Worm (Caenorhabditis elegans) whole organism, mixed stage, embryonic: ENCODE measurements around the gene sup-18.

Experiments used
- M03D4.4 ChIP-seq: sonication (generic microtip); optimal IDR thresholded peaks from 2 replicates; lab custom pipeline; 2017; ENCODE audit warnings: mild to moderate bottlenecking, missing genetic modification characterization, missing compliant biosample characterization
- bed-3 ChIP-seq: fragments of 200-800 bp; sonication (Bioruptor generic); optimal IDR thresholded peaks from 3 replicates; lab custom pipeline; 2018; ENCODE audit warnings: mild to moderate bottlenecking, missing genetic modification characterization, moderate library complexity, missing compliant biosample characterization
- blmp-1 ChIP-seq: fragments of 150-350 bp; optimal IDR thresholded peaks from 2 replicates; lab custom pipeline; 2014; ENCODE audit warnings: missing biosample characterization, missing genetic modification characterization
- ceh-39 ChIP-seq: fragments of 150-350 bp; optimal IDR thresholded peaks from 2 replicates; lab custom pipeline; 2014; ENCODE audit warnings: missing biosample characterization, missing genetic modification characterization
- ceh-43 ChIP-seq: fragments of 200-800 bp; sonication (Bioruptor generic); optimal IDR thresholded peaks from 2 replicates; lab custom pipeline; 2018; ENCODE audit warnings: mild to moderate bottlenecking, missing genetic modification characterization, moderate library complexity, missing compliant biosample characterization
- ceh-83 ChIP-seq: fragments of 200-800 bp; sonication (Bioruptor generic); optimal IDR thresholded peaks from 2 replicates; lab custom pipeline; 2018; ENCODE audit warnings: mild to moderate bottlenecking, missing genetic modification characterization, missing compliant biosample characterization
- ces-1 ChIP-seq: fragments of 150-350 bp; optimal IDR thresholded peaks from 2 replicates; lab custom pipeline; 2014; ENCODE audit warnings: missing biosample characterization, missing genetic modification reagents, missing genetic modification characterization
- drap-1 ChIP-seq: fragments of 200-800 bp; sonication (Bioruptor generic); optimal IDR thresholded peaks from 3 replicates; lab custom pipeline; 2018; ENCODE audit warnings: mild to moderate bottlenecking, missing genetic modification characterization, missing compliant biosample characterization
- elt-1 ChIP-seq: sonication (generic microtip); optimal IDR thresholded peaks from 2 replicates; lab custom pipeline; 2017; ENCODE audit warnings: missing genetic modification characterization, mild to moderate bottlenecking, missing compliant biosample characterization, antibody characterized with exemption, moderate library complexity, borderline replicate concordance; ENCODE audit not compliant: insufficient read depth
- flh-1 ChIP-seq: fragments of 200-800 bp; sonication (Bioruptor generic); optimal IDR thresholded peaks from 2 replicates; lab custom pipeline; 2018; ENCODE audit warnings: mild to moderate bottlenecking, missing genetic modification characterization, moderate library complexity, missing compliant biosample characterization
- ham-2 ChIP-seq: fragments of 200-800 bp; sonication (Bioruptor generic); optimal IDR thresholded peaks from 2 replicates; lab custom pipeline; 2018; ENCODE audit warnings: mild to moderate bottlenecking, missing genetic modification characterization, missing compliant biosample characterization
- hlh-1 ChIP-seq: fragments of 150-350 bp; optimal IDR thresholded peaks from 2 replicates; lab custom pipeline; 2014; ENCODE audit warnings: missing biosample characterization, missing genetic modification reagents, missing genetic modification characterization
- lin-13 ChIP-seq: fragments of 150-350 bp; optimal IDR thresholded peaks from 2 replicates; lab custom pipeline; 2014; ENCODE audit warnings: missing biosample characterization, missing genetic modification characterization
- lin-32 ChIP-seq: fragments of 200-800 bp; sonication (Bioruptor generic); optimal IDR thresholded peaks from 2 replicates; lab custom pipeline; 2018; ENCODE audit warnings: mild to moderate bottlenecking, missing genetic modification characterization, missing compliant biosample characterization
- lsy-2 ChIP-seq: fragments of 150-350 bp; optimal IDR thresholded peaks from 2 replicates; lab custom pipeline; 2014; ENCODE audit warnings: missing biosample characterization, missing genetic modification characterization
- mab-5 ChIP-seq: fragments of 150-350 bp; optimal IDR thresholded peaks from 2 replicates; lab custom pipeline; 2014; ENCODE audit warnings: missing biosample characterization, missing genetic modification characterization
- mep-1 ChIP-seq: fragments of 150-350 bp; optimal IDR thresholded peaks from 2 replicates; lab custom pipeline; 2017; ENCODE audit warnings: missing biosample characterization, missing genetic modification reagents, missing genetic modification characterization, inconsistent platforms
- mls-2 ChIP-seq: sonication (generic microtip); optimal IDR thresholded peaks from 2 replicates; lab custom pipeline; 2016; ENCODE audit warnings: mild to moderate bottlenecking, missing genetic modification characterization, moderate library complexity, missing compliant biosample characterization
- nhr-12 ChIP-seq: fragments of 150-350 bp; optimal IDR thresholded peaks from 2 replicates; lab custom pipeline; 2014; ENCODE audit warnings: missing biosample characterization, missing genetic modification characterization
- nhr-2 ChIP-seq: fragments of 150-350 bp; optimal IDR thresholded peaks from 2 replicates; lab custom pipeline; 2014; ENCODE audit warnings: missing biosample characterization, missing genetic modification characterization
- nhr-237 ChIP-seq: fragments of 150-350 bp; optimal IDR thresholded peaks from 2 replicates; lab custom pipeline; 2014; ENCODE audit warnings: missing biosample characterization, missing genetic modification characterization
- nhr-28 ChIP-seq: fragments of 150-350 bp; optimal IDR thresholded peaks from 2 replicates; lab custom pipeline; 2014; ENCODE audit warnings: missing biosample characterization, missing genetic modification characterization
- nhr-76 ChIP-seq: sonication (generic microtip); optimal IDR thresholded peaks from 2 replicates; lab custom pipeline; 2017; ENCODE audit warnings: missing biosample characterization, missing genetic modification characterization
- pha-4 ChIP-seq: fragments of 150-350 bp; optimal IDR thresholded peaks from 2 replicates; lab custom pipeline; 2018; ENCODE audit warnings: missing biosample characterization, missing genetic modification reagents, missing genetic modification characterization
- sem-2 ChIP-seq: fragments of 200-800 bp; sonication (Bioruptor generic); optimal IDR thresholded peaks from 2 replicates; lab custom pipeline; 2018; ENCODE audit warnings: mild to moderate bottlenecking, missing genetic modification characterization, missing compliant biosample characterization
- snpc-4 ChIP-seq: fragments of 150-350 bp; optimal IDR thresholded peaks from 2 replicates; lab custom pipeline; 2014; ENCODE audit warnings: missing biosample characterization, missing genetic modification characterization
- tbx-8 ChIP-seq: fragments of 200-800 bp; sonication (Bioruptor generic); optimal IDR thresholded peaks from 2 replicates; lab custom pipeline; 2018; ENCODE audit warnings: mild to moderate bottlenecking, missing genetic modification characterization, moderate library complexity, missing compliant biosample characterization
- unc-120 ChIP-seq: sonication (generic microtip); optimal IDR thresholded peaks from 2 replicates; lab custom pipeline; 2017; ENCODE audit warnings: missing genetic modification characterization, missing compliant biosample characterization; ENCODE audit not compliant: poor library complexity, severe bottlenecking
- unc-39 ChIP-seq: fragments of 150-350 bp; optimal IDR thresholded peaks from 2 replicates; lab custom pipeline; 2014; ENCODE audit warnings: missing biosample characterization, missing genetic modification characterization
- unc-62 ChIP-seq: fragments of 150-350 bp; optimal IDR thresholded peaks from 2 replicates; lab custom pipeline; 2014; ENCODE audit warnings: missing biosample characterization, missing genetic modification reagents, missing genetic modification characterization
- zip-8 ChIP-seq: fragments of 150-350 bp; optimal IDR thresholded peaks from 2 replicates; lab custom pipeline; 2014; ENCODE audit warnings: missing biosample characterization, missing genetic modification characterization
- ztf-11 ChIP-seq: fragments of 150-350 bp; optimal IDR thresholded peaks from 2 replicates; lab custom pipeline; 2014; ENCODE audit warnings: missing biosample characterization, missing genetic modification characterization

The sup-18 gene

DNA sequence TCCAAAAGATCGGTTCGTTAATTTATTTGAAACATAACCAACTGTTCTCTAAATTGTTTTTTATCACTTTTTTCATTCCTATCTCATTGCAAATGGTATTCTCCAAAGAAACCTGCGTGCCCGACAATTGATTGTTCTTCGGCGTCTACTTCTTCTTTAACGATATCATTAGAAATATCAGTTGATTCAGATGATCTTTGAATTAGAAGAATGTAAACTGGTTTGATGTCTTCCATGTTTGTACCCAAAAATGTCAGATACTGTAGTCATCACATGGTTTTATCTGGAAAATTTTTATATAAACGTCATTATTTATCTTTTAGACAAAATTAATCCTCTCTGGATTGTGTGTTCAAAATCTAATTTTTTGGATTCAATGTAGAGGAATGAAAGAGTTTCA, 19.0 kb upstream of the sup-18 start:
- TF ChIP-seq unc-62 (GFP tag; lab: Kevin White, UChicago): no peak
- TF ChIP-seq lin-32 (GFP tag; lab: Kevin White, UChicago): no peak
- TF ChIP-seq tbx-8: no peak
- TF ChIP-seq lin-13 (tag; lab: Kevin White, UChicago): no peak
- TF ChIP-seq mab-5 (tag; lab: Kevin White, UChicago): no peak
- TF ChIP-seq elt-1 (tag; lab: Kevin White, UChicago): no peak
- TF ChIP-seq pha-4 (tag; lab: Kevin White, UChicago): no peak
- TF ChIP-seq nhr-76 (tag; lab: Kevin White, UChicago): no peak
- TF ChIP-seq hlh-1: no peak
- no peak for TF ChIP-seq ceh-43 (GFP tag; lab: Kevin White, UChicago)
- no peak for TF ChIP-seq nhr-28 (tag; lab: Kevin White, UChicago)
- TF ChIP-seq drap-1 (GFP tag; lab: Kevin White, UChicago): no peak
- TF ChIP-seq ceh-83: no peak

DNA sequence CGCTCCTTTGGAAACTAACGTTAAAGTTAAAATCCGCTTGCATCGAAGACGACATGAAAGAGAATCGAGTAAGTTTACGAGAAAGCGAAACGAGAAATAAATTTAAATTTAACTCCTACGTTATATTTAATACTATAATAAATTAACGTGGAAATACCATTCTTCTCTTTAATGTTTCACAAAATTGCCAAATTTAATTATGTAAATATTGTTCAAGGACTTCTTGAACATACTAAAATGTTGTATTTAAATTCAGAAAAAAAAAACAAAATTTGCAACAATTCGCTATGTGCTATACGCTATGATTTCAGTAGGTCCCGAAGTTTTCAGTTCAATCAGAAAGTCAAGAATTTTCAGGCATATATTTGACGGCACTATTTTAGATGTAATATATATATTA, 18.2 kb upstream of the sup-18 start, which contains the start of gene ZK688.10:
ZK688.10 (minus strand) TSS at position 101 of the 400 bp plus-strand sequence.
- TF ChIP-seq nhr-237 (tag; lab: Kevin White, UChicago): no peak
- TF ChIP-seq lin-32 (GFP tag; lab: Kevin White, UChicago): no peak
- no peak for TF ChIP-seq flh-1
- TF ChIP-seq zip-8: no peak
- TF ChIP-seq unc-62 (GFP tag; lab: Kevin White, UChicago): no peak
- TF ChIP-seq pha-4 (tag; lab: Kevin White, UChicago): no peak
- no peak for TF ChIP-seq hlh-1
- TF ChIP-seq nhr-76 (tag; lab: Kevin White, UChicago): no peak
- no peak for TF ChIP-seq blmp-1 (tag; lab: Kevin White, UChicago)
- no peak for TF ChIP-seq lin-13 (tag; lab: Kevin White, UChicago)
- TF ChIP-seq unc-120: no peak
- no peak for TF ChIP-seq drap-1 (GFP tag; lab: Kevin White, UChicago)
- TF ChIP-seq ztf-11 (tag; lab: Kevin White, UChicago): no peak
- no peak for TF ChIP-seq bed-3
- TF ChIP-seq sem-2 (GFP tag; lab: Kevin White, UChicago): no peak
- TF ChIP-seq ceh-39: no peak
- no peak for TF ChIP-seq lsy-2 (tag; lab: Kevin White, UChicago)
- no peak for TF ChIP-seq unc-39 (tag; lab: Kevin White, UChicago)
- no peak for TF ChIP-seq snpc-4 (tag; lab: Kevin White, UChicago)
- TF ChIP-seq mep-1 (tag; lab: Kevin White, UChicago): no peak
- TF ChIP-seq, all 35 proteins: peak for 0

ce11 chrIII:7894724-7895123, 16.0 kb upstream of the sup-18 start, which contains the start of gene ZK688.4:
ZK688.4 (plus strand) TSS chrIII:7895024.
- no peak for TF ChIP-seq nhr-12 (tag; lab: Kevin White, UChicago)

DNA sequence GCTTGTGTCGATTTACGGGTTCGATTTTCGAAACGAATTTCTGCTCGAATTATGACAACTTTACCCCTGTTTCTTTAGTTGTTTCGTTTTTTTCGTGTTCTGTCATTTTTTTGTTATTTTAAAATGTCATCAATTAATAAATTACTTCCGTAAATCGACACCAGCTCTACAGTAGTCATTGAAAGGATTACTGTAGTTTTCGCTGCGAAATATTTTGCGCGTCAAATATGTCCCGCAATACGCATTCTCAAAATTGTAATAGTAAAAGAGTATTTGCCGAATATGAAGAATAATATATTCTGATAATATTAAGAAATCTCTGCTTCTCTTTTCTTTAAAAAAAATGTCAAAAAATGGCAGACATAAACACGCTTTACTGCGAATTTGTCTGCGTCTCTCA, 14.5 kb upstream of the sup-18 start:
- TF ChIP-seq ham-2 (GFP tag; lab: Kevin White, UChicago): no peak
- no peak for TF ChIP-seq lsy-2 (tag; lab: Kevin White, UChicago)
- no peak for TF ChIP-seq ces-1 (GFP tag; lab: Kevin White, UChicago)
- no peak for TF ChIP-seq ceh-83
- no peak for TF ChIP-seq flh-1
- TF ChIP-seq nhr-2: no peak
- TF ChIP-seq mls-2 (tag; lab: Kevin White, UChicago): no peak
- no peak for TF ChIP-seq mep-1 (tag; lab: Kevin White, UChicago)
- no peak for TF ChIP-seq nhr-28 (tag; lab: Kevin White, UChicago)

DNA sequence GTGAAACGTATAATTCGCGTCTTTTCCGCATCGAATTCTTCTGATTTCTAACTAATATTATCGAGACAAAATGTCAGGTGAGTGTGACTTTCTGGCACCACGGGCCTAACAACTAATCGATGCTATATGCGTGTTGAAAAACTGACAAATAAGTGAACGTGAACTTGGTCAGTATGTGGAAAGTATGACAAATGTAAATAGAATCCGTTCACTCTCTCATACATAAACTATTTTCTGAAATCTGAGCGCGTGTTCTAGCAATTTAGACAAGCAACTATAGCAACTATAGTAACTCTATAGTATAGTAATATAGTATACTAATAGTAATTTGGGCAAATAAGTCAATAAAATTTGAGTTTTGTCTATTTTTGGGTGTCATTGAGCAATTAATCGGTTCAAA, 13.6 kb upstream of the sup-18 start:
- TF ChIP-seq lin-13 (tag; lab: Kevin White, UChicago) (no peak), ceh-43 (GFP tag; lab: Kevin White, UChicago) (no peak), ces-1 (GFP tag; lab: Kevin White, UChicago) (no peak), ceh-83 (no peak), blmp-1 (tag; lab: Kevin White, UChicago) (no peak), lsy-2 (tag; lab: Kevin White, UChicago) (no peak), unc-62 (GFP tag; lab: Kevin White, UChicago) (no peak), hlh-1 (no peak), nhr-12 (tag; lab: Kevin White, UChicago) (no peak), zip-8 (no peak), M03D4.4 (no peak)
- TF ChIP-seq, all 35 proteins: peak for 0
